Fruit fly (Drosophila melanogaster) whole organism, embryonic: ENCODE data around the gene Cyp311a1.
A peak's percentile ranks its signal among the peaks of the same experiment; 100 is the strongest.

Experiments used
- B-H2 ChIP-seq: fragments of 200-800 bp; sonication (Bioruptor generic); optimal IDR thresholded peaks from 2 replicates; lab custom pipeline; 2018; ENCODE audit warnings: missing biosample characterization, mild to moderate bottlenecking, missing genetic modification characterization
- CG10267 ChIP-seq: fragments of 200-800 bp; sonication (Bioruptor generic); optimal IDR thresholded peaks from 2 replicates; lab custom pipeline; 2018; ENCODE audit warnings: missing biosample characterization, mild to moderate bottlenecking, missing genetic modification characterization, moderate library complexity
- CG11398 ChIP-seq: fragments of 200-800 bp; sonication (Bioruptor generic); optimal IDR thresholded peaks from 2 replicates; lab custom pipeline; 2016; ENCODE audit warnings: missing biosample characterization, missing genetic modification characterization
- CG11504 ChIP-seq: fragments of 200-800 bp; sonication (Bioruptor generic); optimal IDR thresholded peaks from 3 replicates; lab custom pipeline; 2019; ENCODE audit warnings: missing biosample characterization, mild to moderate bottlenecking, missing genetic modification characterization, moderate library complexity
- CG12769 ChIP-seq: fragments of 200-800 bp; sonication (Bioruptor generic); optimal IDR thresholded peaks from 2 replicates; lab custom pipeline; 2019; ENCODE audit warnings: missing biosample characterization, mild to moderate bottlenecking, missing genetic modification characterization, moderate library complexity
- CG14050 ChIP-seq: fragments of 200-800 bp; sonication (Bioruptor generic); IDR thresholded peaks from 3 replicates; pipeline ENCODE4 v1.3.6; 2022; ENCODE audit warnings: missing biosample characterization, missing genetic modification characterization
- CG14710 ChIP-seq: fragments of 200-800 bp; sonication (Bioruptor generic); optimal IDR thresholded peaks from 3 replicates; lab custom pipeline; 2019; ENCODE audit warnings: missing biosample characterization, mild to moderate bottlenecking, missing genetic modification characterization, moderate library complexity
- CG15073 ChIP-seq: fragments of 200-800 bp; sonication (Bioruptor generic); optimal IDR thresholded peaks from 2 replicates; lab custom pipeline; 2016; ENCODE audit warnings: missing biosample characterization, missing genetic modification characterization
- CG15269 ChIP-seq: fragments of 200-800 bp; sonication (Bioruptor generic); optimal IDR thresholded peaks from 2 replicates; lab custom pipeline; 2018; ENCODE audit warnings: missing biosample characterization, mild to moderate bottlenecking, missing genetic modification characterization, moderate library complexity
- CG18011 ChIP-seq: fragments of 200-800 bp; sonication (Bioruptor generic); optimal IDR thresholded peaks from 2 replicates; lab custom pipeline; 2017; ENCODE audit warnings: missing biosample characterization, missing genetic modification characterization, mild to moderate bottlenecking, moderate library complexity, missing genotype
- CG18262 ChIP-seq: fragments of 200-800 bp; optimal IDR thresholded peaks from 3 replicates; lab custom pipeline; 2019; ENCODE audit warnings: missing biosample characterization, mild to moderate bottlenecking, missing genetic modification characterization, moderate library complexity
- CG18619 ChIP-seq: fragments of 200-800 bp; sonication (Bioruptor generic); optimal IDR thresholded peaks from 3 replicates; lab custom pipeline; 2017; ENCODE audit warnings: missing biosample characterization, mild to moderate bottlenecking, missing genetic modification characterization
- CG2202 ChIP-seq: fragments of 200-800 bp; sonication (Bioruptor generic); optimal IDR thresholded peaks from 2 replicates; lab custom pipeline; 2018; ENCODE audit warnings: missing biosample characterization, mild to moderate bottlenecking, missing genetic modification characterization
- CG30431 ChIP-seq: fragments of 200-800 bp; sonication (Bioruptor generic); optimal IDR thresholded peaks from 2 replicates; lab custom pipeline; 2017; ENCODE audit warnings: missing biosample characterization, missing genetic modification characterization
- CG3726 ChIP-seq: fragments of 200-800 bp; sonication (Bioruptor generic); IDR thresholded peaks from 3 replicates; pipeline ENCODE4, ENCODE4 v1.3.6; 2022; ENCODE audit warnings: missing biosample characterization, missing genetic modification characterization
- CG4617 ChIP-seq: fragments of 200-800 bp; sonication (Bioruptor generic); optimal IDR thresholded peaks from 3 replicates; lab custom pipeline; 2016; ENCODE audit warnings: missing biosample characterization, missing genetic modification characterization, borderline replicate concordance
- CG6254 ChIP-seq: fragments of 200-800 bp; sonication (Bioruptor generic); optimal IDR thresholded peaks from 3 replicates; lab custom pipeline; 2017; ENCODE audit warnings: mild to moderate bottlenecking, missing biosample characterization, missing genetic modification reagents, missing genetic modification characterization
- CG7786 ChIP-seq: fragments of 200-800 bp; sonication (Bioruptor generic); optimal IDR thresholded peaks from 2 replicates; lab custom pipeline; 2016; ENCODE audit warnings: missing biosample characterization, missing genetic modification characterization
- CG8765 ChIP-seq: fragments of 200-800 bp; sonication (Bioruptor generic); IDR thresholded peaks from 2 replicates; pipeline ENCODE4 v1.3.6; 2022; ENCODE audit warnings: missing biosample characterization, missing genetic modification characterization
- CG9876 ChIP-seq: fragments of 200-800 bp; sonication (Bioruptor generic); optimal IDR thresholded peaks from 2 replicates; lab custom pipeline; 2016; ENCODE audit warnings: missing biosample characterization, missing genetic modification characterization
- Deaf1 ChIP-seq: fragments of 200-800 bp; optimal IDR thresholded peaks from 3 replicates; lab custom pipeline; 2019; ENCODE audit warnings: missing biosample characterization, mild to moderate bottlenecking, missing genetic modification characterization, moderate library complexity
- Dip2 ChIP-seq: fragments of 200-800 bp; sonication (Bioruptor generic); IDR thresholded peaks from 2 replicates; pipeline ENCODE4 v1.3.6; 2022; ENCODE audit warnings: missing biosample characterization, missing genetic modification characterization
- Dll ChIP-seq: fragments of 200-800 bp; sonication (Bioruptor generic); IDR thresholded peaks from 4 replicates; pipeline ENCODE4 v1.3.6; 2022; ENCODE audit warnings: missing biosample characterization, missing genetic modification characterization; ENCODE audit not compliant: partially characterized antibody
- Ets65A ChIP-seq: fragments of 200-800 bp; sonication (Bioruptor generic); peaks from one replicate; lab custom pipeline; 2016; ENCODE audit warnings: missing biosample characterization, missing genetic modification characterization
- GATAe ChIP-seq: fragments of 200-800 bp; sonication (Bioruptor generic); conservative IDR thresholded peaks from 2 replicates; pipeline ENCODE4 v1.3.6; 2022; ENCODE audit warnings: missing biosample characterization, missing genetic modification characterization
- Hand ChIP-seq: fragments of 200-800 bp; sonication (Bioruptor generic); optimal IDR thresholded peaks from 2 replicates; lab custom pipeline; 2017; ENCODE audit warnings: mild to moderate bottlenecking, missing biosample characterization, missing genetic modification reagents, missing genetic modification characterization
- Hr3 ChIP-seq: fragments of 200-800 bp; sonication (Bioruptor generic); optimal IDR thresholded peaks from 3 replicates; lab custom pipeline; 2016; ENCODE audit warnings: missing biosample characterization, missing genetic modification characterization
- MESR4 ChIP-seq: fragments of 200-800 bp; sonication (Bioruptor generic); optimal IDR thresholded peaks from 2 replicates; lab custom pipeline; 2018; ENCODE audit warnings: missing biosample characterization, mild to moderate bottlenecking, missing genetic modification characterization, moderate library complexity
- Nf-YB ChIP-seq: fragments of 200-800 bp; sonication (Bioruptor generic); optimal IDR thresholded peaks from 3 replicates; lab custom pipeline; 2019; ENCODE audit warnings: missing biosample characterization, mild to moderate bottlenecking, missing genetic modification characterization, moderate library complexity
- Optix ChIP-seq: fragments of 200-800 bp; sonication (Bioruptor generic); IDR thresholded peaks from 3 replicates; pipeline ENCODE4 v1.3.6; 2022; ENCODE audit warnings: missing biosample characterization, missing genetic modification characterization
- Rx ChIP-seq: fragments of 200-800 bp; sonication (Bioruptor generic); IDR thresholded peaks from 2 replicates; pipeline ENCODE4 v1.3.6; 2022; ENCODE audit warnings: missing biosample characterization, missing genetic modification characterization
- Sin3A ChIP-seq: fragments of >200 bp; optimal IDR thresholded peaks from 2 replicates; lab custom pipeline; 2018
- Xbp1 ChIP-seq: fragments of 200-800 bp; sonication (Bioruptor generic); optimal IDR thresholded peaks from 3 replicates; lab custom pipeline; 2016; ENCODE audit warnings: missing biosample characterization, mild to moderate bottlenecking, missing genetic modification characterization
- bbx ChIP-seq: fragments of 200-800 bp; sonication (Bioruptor generic); IDR thresholded peaks from 2 replicates; pipeline ENCODE4 v1.3.6; 2022; ENCODE audit warnings: missing biosample characterization, missing genetic modification characterization; ENCODE audit not compliant: partially characterized antibody
- chif ChIP-seq, 2 experiments: fragments of 200-800 bp; sonication (Bioruptor generic); optimal IDR thresholded peaks; 3 replicates each; lab custom pipeline; 2016; ENCODE audit warnings: missing biosample characterization in 2 of 2, missing genetic modification characterization in 2 of 2
- dmrt99B ChIP-seq: fragments of 200-800 bp; sonication (Bioruptor generic); optimal IDR thresholded peaks from 2 replicates; lab custom pipeline; 2018; ENCODE audit warnings: missing biosample characterization, mild to moderate bottlenecking, missing genetic modification characterization, moderate library complexity
- emc ChIP-seq: fragments of 200-800 bp; sonication (Bioruptor generic); optimal IDR thresholded peaks from 2 replicates; lab custom pipeline; 2016; ENCODE audit warnings: missing biosample characterization, missing genetic modification characterization
- gem ChIP-seq: fragments of 200-800 bp; sonication (Bioruptor generic); optimal IDR thresholded peaks from 2 replicates; lab custom pipeline; 2019; ENCODE audit warnings: missing biosample characterization, mild to moderate bottlenecking, missing genetic modification characterization, moderate library complexity
- gro ChIP-seq: fragments of 200-800 bp; sonication (Bioruptor generic); optimal IDR thresholded peaks from 2 replicates; lab custom pipeline; 2016; ENCODE audit warnings: missing biosample characterization, missing genetic modification characterization
- ind ChIP-seq: fragments of 200-800 bp; sonication (Bioruptor generic); optimal IDR thresholded peaks from 3 replicates; lab custom pipeline; 2016; ENCODE audit warnings: missing biosample characterization, missing genetic modification characterization
- inv ChIP-seq: fragments of 200-800 bp; sonication (Bioruptor generic); IDR thresholded peaks from 2 replicates; pipeline ENCODE4 v1.3.6; 2022; ENCODE audit warnings: missing biosample characterization, missing genetic modification characterization; ENCODE audit not compliant: partially characterized antibody
- pnt ChIP-seq: fragments of 200-800 bp; sonication (Bioruptor generic); optimal IDR thresholded peaks from 3 replicates; lab custom pipeline; 2016; ENCODE audit warnings: missing biosample characterization, missing genetic modification characterization
- prd ChIP-seq, 3 experiments: fragments of >200 bp in 2 of 3; fragments of 200-800 bp in 1 of 3; sonication (Bioruptor generic) in 1 of 3; optimal IDR thresholded peaks in 2 of 3; IDR thresholded peaks in 1 of 3; 2 replicates in 2 of 3; 3 replicates in 1 of 3; pipeline versions ENCODE4 v1.3.6 to Lab custom; 2017 to 2022; ENCODE audit warnings: missing biosample characterization in 1 of 3, missing genetic modification characterization in 1 of 3
- pzg ChIP-seq: fragments of 200-800 bp; sonication (Bioruptor generic); optimal IDR thresholded peaks from 3 replicates; lab custom pipeline; 2018; ENCODE audit warnings: missing biosample characterization, mild to moderate bottlenecking, missing genetic modification characterization, moderate library complexity
- sd ChIP-seq: fragments of 200-800 bp; sonication (Bioruptor generic); optimal IDR thresholded peaks from 3 replicates; lab custom pipeline; 2018; ENCODE audit warnings: missing biosample characterization, mild to moderate bottlenecking, missing genetic modification characterization, moderate library complexity
- sisA ChIP-seq: fragments of 200-800 bp; sonication (Bioruptor generic); IDR thresholded peaks from 2 replicates; pipeline ENCODE4 v1.3.6; 2022; ENCODE audit warnings: missing biosample characterization, missing genetic modification characterization
- tna ChIP-seq: fragments of 200-800 bp; sonication (Bioruptor generic); IDR thresholded peaks from 2 replicates; pipeline ENCODE4 v1.3.6; 2022; ENCODE audit warnings: missing biosample characterization, missing genetic modification characterization; ENCODE audit not compliant: partially characterized antibody
- toy ChIP-seq: fragments of 200-800 bp; sonication (Bioruptor generic); IDR thresholded peaks from 2 replicates; pipeline ENCODE4 v1.3.6; 2022; ENCODE audit warnings: missing biosample characterization, missing genetic modification characterization
- wdn ChIP-seq: fragments of 200-800 bp; sonication (Bioruptor generic); IDR thresholded peaks from 2 replicates; pipeline ENCODE4 v1.3.6; 2022; ENCODE audit warnings: missing biosample characterization, missing genetic modification characterization
- wek ChIP-seq: fragments of 200-800 bp; sonication (Bioruptor generic); optimal IDR thresholded peaks from 3 replicates; lab custom pipeline; 2018; ENCODE audit warnings: missing biosample characterization, mild to moderate bottlenecking, missing genetic modification characterization, moderate library complexity
- z ChIP-seq: fragments of 200-800 bp; sonication (Bioruptor generic); IDR thresholded peaks from 3 replicates; pipeline ENCODE4 v1.3.6; 2022; ENCODE audit warnings: missing biosample characterization, missing genetic modification characterization

The Cyp311a1 gene

dm6 chrX:12004395-12004768 is 26.9 kb downstream of the Cyp311a1 start (continued):
- TF ChIP-seq MESR4 (GFP tag; lab: Kevin White, UChicago): no peak
- TF ChIP-seq chif (GFP tag; optimal IDR thresholded peaks at IDR 0.05; lab: Kevin White, UChicago): no peak
- no peak for TF ChIP-seq wdn (GFP tag; lab: Robert Waterston, UW)
- no peak for TF ChIP-seq Dip2 (GFP tag; lab: Robert Waterston, UW)
- no peak for TF ChIP-seq CG18011 (GFP tag; lab: Kevin White, UChicago)
- TF ChIP-seq Sin3A (lab: Kevin White, UChicago): no peak
- no peak for TF ChIP-seq ind (GFP tag; lab: Kevin White, UChicago)
- no peak for TF ChIP-seq CG2202
- no peak for TF ChIP-seq CG3726 (GFP tag; lab: Robert Waterston, UW)
- TF ChIP-seq CG11398 (GFP tag; lab: Kevin White, UChicago): no peak
- TF ChIP-seq CG15269 (tag; lab: Kevin White, UChicago): peak; percentile 42
- no peak for TF ChIP-seq CG10267 (tag; lab: Kevin White, UChicago)
- no peak for TF ChIP-seq B-H2
- TF ChIP-seq pzg: no peak
- TF ChIP-seq CG14710 (tag; lab: Kevin White, UChicago): no peak
- TF ChIP-seq dmrt99B: peak; percentile 72
- TF ChIP-seq Optix (GFP tag; lab: Robert Waterston, UW): no peak
- no peak for TF ChIP-seq bbx (GFP tag; lab: Robert Waterston, UW)
- TF ChIP-seq Dll: no peak
- no peak for TF ChIP-seq Rx (GFP tag; lab: Robert Waterston, UW)
- no peak for TF ChIP-seq CG18619
- TF ChIP-seq CG18262 (tag; lab: Kevin White, UChicago): peak; percentile 54
- no peak for TF ChIP-seq sisA (GFP tag; lab: Robert Waterston, UW)
- peak; percentile 15 for TF ChIP-seq Xbp1 (GFP tag; lab: Kevin White, UChicago)
- TF ChIP-seq z (GFP tag; lab: Robert Waterston, UW): no peak
- TF ChIP-seq Nf-YB (GFP tag; lab: Kevin White, UChicago): no peak
- no peak for TF ChIP-seq inv (GFP tag; lab: Robert Waterston, UW)
- TF ChIP-seq CG8765: no peak
- peak; percentile 41 for TF ChIP-seq gem (tag; lab: Kevin White, UChicago)
- no peak for TF ChIP-seq Ets65A (GFP tag; lab: Kevin White, UChicago)
- TF ChIP-seq gro: no peak
- TF ChIP-seq CG14050: no peak
- TF ChIP-seq CG7786 (GFP tag; lab: Kevin White, UChicago): no peak
- TF ChIP-seq CG30431 (GFP tag; lab: Kevin White, UChicago): no peak
- no peak for TF ChIP-seq CG12769 (tag; lab: Kevin White, UChicago)
- TF ChIP-seq sd (tag; lab: Kevin White, UChicago): no peak
- no peak for TF ChIP-seq tna (GFP tag; lab: Robert Waterston, UW)
- no peak for TF ChIP-seq Hr3 (GFP tag; lab: Kevin White, UChicago)
- no peak for TF ChIP-seq CG9876 (GFP tag; lab: Kevin White, UChicago)
- no peak for TF ChIP-seq prd (optimal IDR thresholded peaks at IDR 0.05; lab: Kevin White, UChicago)
- TF ChIP-seq prd (GFP tag; IDR thresholded peaks at IDR 0.05; lab: Robert Waterston, UW): no peak
- no peak for TF ChIP-seq CG6254 (GFP tag; lab: Kevin White, UChicago)
- TF ChIP-seq toy (GFP tag; lab: Robert Waterston, UW): no peak
- TF ChIP-seq pnt: no peak
- no peak for TF ChIP-seq Deaf1 (tag; lab: Kevin White, UChicago)
- TF ChIP-seq CG15073: no peak
- TF ChIP-seq wek (GFP tag; lab: Kevin White, UChicago): no peak
- TF ChIP-seq emc (GFP tag; lab: Kevin White, UChicago): no peak
- no peak for TF ChIP-seq GATAe
- no peak for TF ChIP-seq CG4617 (GFP tag; lab: Kevin White, UChicago)
- no peak for TF ChIP-seq Hand (GFP tag; lab: Kevin White, UChicago)
- TF ChIP-seq CG11504 (tag; lab: Kevin White, UChicago): peak; percentile 68
